Fruit fly (Drosophila melanogaster): Measurements from ENCODE around the gene CG32576.

DNA sequence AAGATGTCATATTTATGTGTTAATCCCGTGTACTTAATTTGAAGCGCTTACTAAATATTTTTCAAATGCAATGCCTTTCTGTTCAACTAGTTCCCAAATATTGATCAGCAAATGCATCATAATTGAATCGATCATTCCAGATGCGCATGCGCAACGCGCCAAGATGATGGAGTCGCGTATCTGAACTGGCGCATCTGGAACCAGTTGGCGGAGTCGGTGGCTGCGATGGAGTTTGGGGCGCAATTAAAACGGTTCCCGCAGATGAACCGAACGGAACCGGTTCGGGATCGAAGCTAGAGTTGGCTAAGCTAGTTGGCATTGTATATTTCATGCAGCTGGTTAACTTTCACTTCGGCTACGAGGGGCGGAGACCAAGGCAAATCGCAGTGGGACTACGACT lies 37.1 kb upstream of the CG32576 start, which contains the start of gene CalpC:
- TF ChIP-seq CG33017 (tag; optimal IDR thresholded peaks at IDR 0.05) = no peak
- no peak for TF ChIP-seq Mnt (GFP tag; optimal IDR thresholded peaks at IDR 0.05)
- TF ChIP-seq Clk (GFP tag; optimal IDR thresholded peaks at IDR 0.05) = no peak
- TF ChIP-seq tj (GFP tag; optimal IDR thresholded peaks at IDR 0.05) = no peak
- TF ChIP-seq Hr96 (GFP tag; optimal IDR thresholded peaks at IDR 0.05) = no peak
- TF ChIP-seq CG7101 (tag; optimal IDR thresholded peaks at IDR 0.05) = no peak
- no peak for TF ChIP-seq kay (GFP tag; ENCODE audit: borderline replicate concordance)
